Worm (Caenorhabditis elegans) whole organism, midembryonic: ENCODE results near the gene pfd-1.

Experiments used
- T22C8.4 ChIP-seq: fragments of 200-800 bp; sonication (Bioruptor generic); IDR thresholded peaks from 2 replicates; pipeline ENCODE4 v1.3.6; 2022; ENCODE audit warnings: missing genetic modification characterization, missing compliant biosample characterization
- cog-1 ChIP-seq: sonication (generic microtip); optimal IDR thresholded peaks from 2 replicates; lab custom pipeline; 2016; ENCODE audit warnings: missing genetic modification characterization, missing compliant biosample characterization
- flt-1 ChIP-seq: fragments of 200-800 bp; sonication (Bioruptor generic); IDR thresholded peaks from 2 replicates; pipeline ENCODE4 v1.3.6; 2022; ENCODE audit warnings: missing genetic modification characterization, missing compliant biosample characterization
- klf-2 ChIP-seq: fragments of 200-800 bp; sonication (Bioruptor generic); conservative IDR thresholded peaks from 2 replicates; pipeline ENCODE4 v1.3.6; 2022; ENCODE audit warnings: missing genetic modification reagents, missing genetic modification characterization, missing compliant biosample characterization
- med-1 ChIP-seq: sonication (generic microtip); optimal IDR thresholded peaks from 2 replicates; lab custom pipeline; 2017; ENCODE audit warnings: missing genetic modification characterization, mild to moderate bottlenecking, missing compliant biosample characterization, antibody characterized with exemption, missing genetic modification reagents; ENCODE audit not compliant: insufficient read depth
- ref-1 ChIP-seq: fragments of 200-800 bp; sonication (Bioruptor generic); conservative IDR thresholded peaks from 2 replicates; pipeline ENCODE4 v1.3.6; 2022; ENCODE audit warnings: missing genetic modification reagents, missing genetic modification characterization, missing compliant biosample characterization
- tab-1 ChIP-seq: fragments of 200-800 bp; sonication (Bioruptor generic); IDR thresholded peaks from 2 replicates; pipeline ENCODE4 v1.3.6; 2022; ENCODE audit warnings: missing genetic modification characterization, missing compliant biosample characterization
- ztf-23 ChIP-seq: fragments of 200-800 bp; sonication (Bioruptor generic); IDR thresholded peaks from 2 replicates; pipeline ENCODE4 v1.3.6; 2022; ENCODE audit warnings: missing genetic modification reagents, missing genetic modification characterization, missing compliant biosample characterization
- ztf-29 ChIP-seq: fragments of 200-800 bp; sonication (Bioruptor generic); IDR thresholded peaks from 2 replicates; pipeline ENCODE4 v1.3.6; 2022; ENCODE audit warnings: missing genetic modification reagents, missing genetic modification characterization, missing compliant biosample characterization

pfd-1 gene

DNA sequence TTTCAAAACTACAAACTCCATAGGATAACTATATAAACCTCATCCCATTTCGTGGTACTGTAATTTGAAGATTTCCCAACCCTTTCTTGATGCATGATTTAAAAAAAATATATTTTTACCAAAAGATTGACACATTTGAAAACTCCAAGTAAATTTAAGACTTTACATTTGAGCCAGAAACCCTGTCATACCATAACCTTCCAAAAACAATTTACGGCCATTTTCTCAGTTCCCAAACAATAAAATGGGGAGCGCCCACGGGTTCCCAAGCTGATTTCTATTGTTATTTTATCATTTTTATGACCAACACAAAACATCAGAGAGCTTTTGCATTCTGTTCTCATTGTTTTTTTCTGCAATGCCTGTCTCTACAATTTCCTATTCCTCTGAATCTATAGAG, 37.3 kb upstream of the pfd-1 start, which contains the start of gene clc-9:
TSS of gene clc-9 (plus strand) at position 301 of the 400 bp plus-strand sequence.
- TF ChIP-seq klf-2 (no peak), med-1 (GFP tag; lab: Kevin White, UChicago) (no peak), ztf-23 (no peak), T22C8.4 (GFP tag; lab: Robert Waterston, UW) (no peak), cog-1 (no peak), tab-1 (GFP tag; lab: Robert Waterston, UW) (no peak), ref-1 (GFP tag; lab: Robert Waterston, UW) (no peak), flt-1 (GFP tag; lab: Robert Waterston, UW) (no peak), ztf-29 (GFP tag; lab: Robert Waterston, UW) (no peak)

DNA sequence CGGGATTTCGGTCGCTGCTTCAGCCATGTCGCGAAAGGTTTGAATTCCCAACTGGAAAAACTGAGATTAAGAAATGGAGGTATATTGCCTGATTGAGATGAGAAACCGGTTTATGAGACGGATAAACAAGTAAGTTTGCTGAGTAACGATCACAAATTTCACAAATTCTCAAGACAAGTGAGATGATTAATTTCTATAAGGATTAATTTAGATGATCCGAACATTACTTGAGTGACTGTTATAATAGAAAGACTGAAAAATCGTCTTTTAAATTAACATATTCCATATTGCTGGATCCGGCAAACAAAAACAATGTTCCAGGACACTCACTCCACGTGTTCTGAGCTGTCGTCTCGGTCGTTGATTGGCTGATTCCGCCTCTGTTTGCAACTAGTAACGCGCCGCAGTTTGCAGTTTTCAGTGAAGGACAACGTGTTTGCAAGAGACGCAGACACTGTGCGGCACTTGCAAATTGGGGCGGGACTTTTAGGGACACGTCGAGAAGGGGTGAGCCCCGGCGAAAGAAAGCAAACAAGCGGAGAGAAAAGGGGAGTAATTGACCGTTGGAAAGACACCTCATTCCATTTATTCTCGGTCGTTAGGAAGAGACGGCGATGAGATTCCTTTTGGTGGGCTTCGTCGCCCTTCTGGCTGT, 30.9 kb upstream of the pfd-1 start, which contains the start of the genes imp-2 and enpl-1:
TSS of gene imp-2 (minus strand) at position 51 of the 655 bp plus-strand sequence.
TSS of gene enpl-1 (plus strand) at position 462 of the 655 bp plus-strand sequence.
- TF ChIP-seq ztf-29 (GFP tag; lab: Robert Waterston, UW) (peak; percentile 34; the same call in 1 of the 2 replicates), cog-1 (peak; percentile 90), klf-2 (0 out of 2 replicates have a peak, but pooled peaks have one; percentile 26), ztf-23 (peak; percentile 49; the same call in 1 of the 2 replicates), T22C8.4 (GFP tag; lab: Robert Waterston, UW) (no peak), flt-1 (GFP tag; lab: Robert Waterston, UW) (peak; percentile 72; the same call in 1 of the 2 replicates), med-1 (GFP tag; lab: Kevin White, UChicago) (no peak), tab-1 (GFP tag; lab: Robert Waterston, UW) (0 out of 2 replicates have a peak, but pooled peaks have one; percentile 62), ref-1 (GFP tag; lab: Robert Waterston, UW) (no peak)

DNA sequence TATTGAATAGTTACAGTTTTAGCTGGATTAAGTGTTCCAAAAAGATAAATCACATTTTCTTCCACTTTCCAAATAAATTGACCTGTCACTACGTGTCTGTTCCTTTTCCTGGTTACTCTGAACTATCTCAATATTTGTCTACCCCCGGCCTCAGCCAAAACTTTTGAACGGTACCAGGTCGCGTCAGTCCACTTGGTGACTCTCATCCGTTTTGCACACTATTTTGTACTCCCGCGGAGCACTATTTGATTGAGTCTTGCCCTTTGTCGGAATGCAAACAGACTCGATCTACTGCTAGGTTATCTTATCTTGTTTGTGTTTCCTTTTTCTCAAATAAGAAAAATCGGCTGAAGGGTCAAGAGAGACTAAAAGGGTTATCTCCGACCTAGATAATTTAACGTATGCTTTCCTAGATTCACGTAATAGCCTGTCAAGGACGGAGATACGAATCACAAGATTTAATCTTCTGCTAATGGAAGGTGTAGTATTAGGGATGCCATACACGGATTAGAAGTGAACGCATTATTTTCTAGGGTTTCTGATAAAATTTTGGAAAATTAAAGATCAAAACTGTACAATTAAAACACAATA, 29.8 kb upstream of the pfd-1 start:
- TF ChIP-seq med-1 (GFP tag; lab: Kevin White, UChicago) (no peak), ztf-29 (GFP tag; lab: Robert Waterston, UW) (no peak), flt-1 (GFP tag; lab: Robert Waterston, UW) (0 out of 2 replicates have a peak, but pooled peaks have one; percentile 56), T22C8.4 (GFP tag; lab: Robert Waterston, UW) (no peak), cog-1 (no peak), ztf-23 (0 out of 2 replicates have a peak, but pooled peaks have one; percentile 41), ref-1 (GFP tag; lab: Robert Waterston, UW) (no peak), tab-1 (GFP tag; lab: Robert Waterston, UW) (no peak), klf-2 (no peak)

DNA sequence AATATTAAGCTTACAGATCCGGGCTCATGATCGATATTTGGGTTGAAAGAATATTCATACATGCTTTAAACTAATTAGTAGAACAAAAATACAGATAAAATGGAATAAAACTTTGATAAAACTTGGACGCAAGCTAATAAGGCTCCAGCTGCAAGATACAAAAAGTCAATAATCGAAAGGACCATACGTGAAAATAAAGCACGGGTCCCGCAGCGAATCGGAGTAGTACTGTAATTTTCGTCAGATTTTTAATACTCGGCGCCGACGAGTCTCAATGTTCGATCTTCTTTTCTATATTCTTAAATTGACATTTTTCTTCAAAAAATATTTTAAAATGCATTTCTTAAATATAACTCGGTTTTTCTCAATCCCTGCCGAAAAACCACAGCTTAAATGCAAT, 25.2 kb upstream of the pfd-1 start, which contains the start of gene spo-11:
TSS of gene spo-11 (minus strand) at position 189 of the 400 bp plus-strand sequence.
- TF ChIP-seq T22C8.4 (GFP tag; lab: Robert Waterston, UW), result no peak

DNA sequence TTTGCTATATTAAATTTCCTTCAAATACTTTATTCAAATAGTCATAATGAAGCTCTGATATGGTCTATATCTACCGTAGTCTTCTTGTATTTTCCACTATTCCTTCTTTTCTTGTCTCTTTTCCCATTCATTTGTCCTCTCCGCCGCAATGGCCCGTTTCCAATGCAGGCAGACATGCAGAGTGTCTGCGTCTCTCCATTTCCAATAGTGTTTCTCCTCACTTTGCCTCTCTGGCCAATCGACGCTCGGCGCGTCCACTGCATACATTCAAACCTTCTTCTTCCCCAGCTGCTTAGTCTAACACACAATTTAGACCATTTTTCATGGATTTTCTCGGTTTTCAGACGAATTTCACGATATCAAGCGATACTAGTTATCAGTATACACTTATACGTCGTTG, 24.7 kb upstream of the pfd-1 start:
- TF ChIP-seq ref-1 (GFP tag; lab: Robert Waterston, UW), result no peak
- TF ChIP-seq T22C8.4 (GFP tag; lab: Robert Waterston, UW), result no peak
- no peak for TF ChIP-seq ztf-29 (GFP tag; lab: Robert Waterston, UW)
- TF ChIP-seq cog-1, result no peak
- no peak for TF ChIP-seq tab-1 (GFP tag; lab: Robert Waterston, UW)
- TF ChIP-seq ztf-23, result no peak
- no peak for TF ChIP-seq klf-2
- TF ChIP-seq flt-1 (GFP tag; lab: Robert Waterston, UW), result no peak
- TF ChIP-seq med-1 (GFP tag; lab: Kevin White, UChicago), result no peak

DNA sequence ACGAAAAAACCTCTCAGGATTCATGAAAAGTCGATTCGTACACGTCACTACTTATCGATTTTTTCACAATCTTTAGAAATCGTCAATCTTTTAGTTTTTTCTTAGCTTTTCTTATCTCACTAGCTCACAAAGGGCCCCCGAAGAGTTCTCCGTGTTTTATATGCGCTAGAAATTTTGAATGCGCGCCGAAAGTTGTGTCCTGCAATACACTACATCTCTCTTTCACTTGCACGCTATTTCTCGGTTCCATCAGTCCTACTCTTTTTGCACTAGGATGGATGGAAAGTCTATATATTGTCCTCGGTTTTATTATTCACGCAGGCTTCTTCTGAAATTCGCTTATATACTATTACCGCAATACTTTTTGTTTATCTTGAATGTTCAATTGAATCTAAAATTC, 24.3 kb upstream of the pfd-1 start:
- no peak for TF ChIP-seq tab-1 (GFP tag; lab: Robert Waterston, UW)
- no peak for TF ChIP-seq ztf-29 (GFP tag; lab: Robert Waterston, UW)
- TF ChIP-seq klf-2, result no peak
- no peak for TF ChIP-seq med-1 (GFP tag; lab: Kevin White, UChicago)
- TF ChIP-seq ref-1 (GFP tag; lab: Robert Waterston, UW), result no peak
- TF ChIP-seq T22C8.4 (GFP tag; lab: Robert Waterston, UW), result no peak
- no peak for TF ChIP-seq cog-1
- no peak for TF ChIP-seq ztf-23
- no peak for TF ChIP-seq flt-1 (GFP tag; lab: Robert Waterston, UW)

DNA sequence TGAATTAATAATTGTTTCAGACTA, 24.1 kb upstream of the pfd-1 start, which contains the start of gene swsn-4:
TSS of gene swsn-4 (plus strand) at position 21 of the 24 bp plus-strand sequence.
- TF ChIP-seq tab-1 (GFP tag; lab: Robert Waterston, UW), result no peak
- TF ChIP-seq T22C8.4 (GFP tag; lab: Robert Waterston, UW), result no peak
- no peak for TF ChIP-seq klf-2
- no peak for TF ChIP-seq ref-1 (GFP tag; lab: Robert Waterston, UW)
- TF ChIP-seq flt-1 (GFP tag; lab: Robert Waterston, UW), result no peak
- no peak for TF ChIP-seq ztf-23
- TF ChIP-seq cog-1, result no peak
- TF ChIP-seq med-1 (GFP tag; lab: Kevin White, UChicago), result no peak
- no peak for TF ChIP-seq ztf-29 (GFP tag; lab: Robert Waterston, UW)

DNA sequence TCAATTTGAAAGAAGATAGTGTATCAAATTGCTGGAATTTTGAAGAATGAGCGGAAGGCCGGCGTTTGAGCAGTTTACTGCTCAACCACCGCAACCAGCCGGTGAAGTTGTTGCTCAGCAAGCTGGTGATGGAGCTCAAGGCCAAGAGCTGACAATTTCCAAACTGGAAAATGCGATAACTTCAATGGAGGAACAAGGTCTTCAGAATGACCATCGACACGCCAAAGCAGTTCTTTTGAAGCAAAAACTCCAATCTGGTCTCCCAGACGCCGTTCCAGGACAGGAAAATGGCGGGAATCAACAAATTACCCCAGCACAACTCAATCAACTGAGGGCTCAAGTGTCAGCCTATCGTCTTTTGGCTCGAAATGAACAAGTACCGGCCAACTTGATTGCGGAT, 23.9 kb upstream of the pfd-1 start:
- TF ChIP-seq ztf-23, result no peak

DNA sequence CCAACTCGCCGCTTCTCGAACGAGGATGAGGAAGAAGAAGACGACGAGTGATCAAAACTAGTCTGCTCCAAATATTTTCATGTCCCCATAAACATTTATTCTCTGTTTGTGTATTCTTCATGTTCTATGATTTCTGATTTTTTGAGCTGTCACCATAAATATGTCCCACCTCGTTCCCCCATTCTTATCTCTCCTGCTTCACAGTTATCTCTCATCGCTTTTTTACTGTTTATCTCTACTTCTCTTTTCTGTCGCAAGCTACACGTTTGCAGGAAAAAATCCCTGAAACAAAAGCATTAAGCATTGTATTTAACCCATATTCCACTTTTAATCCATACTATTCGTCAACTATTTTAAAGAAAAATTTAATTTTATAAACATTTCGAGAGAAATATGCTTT, 19.1 kb upstream of the pfd-1 start:
- no peak for TF ChIP-seq klf-2
- TF ChIP-seq tab-1 (GFP tag; lab: Robert Waterston, UW), result no peak
- TF ChIP-seq med-1 (GFP tag; lab: Kevin White, UChicago), result no peak
- no peak for TF ChIP-seq cog-1
- no peak for TF ChIP-seq ztf-29 (GFP tag; lab: Robert Waterston, UW)
- TF ChIP-seq flt-1 (GFP tag; lab: Robert Waterston, UW), result no peak
- TF ChIP-seq ref-1 (GFP tag; lab: Robert Waterston, UW), result no peak
- TF ChIP-seq T22C8.4 (GFP tag; lab: Robert Waterston, UW), result no peak

DNA sequence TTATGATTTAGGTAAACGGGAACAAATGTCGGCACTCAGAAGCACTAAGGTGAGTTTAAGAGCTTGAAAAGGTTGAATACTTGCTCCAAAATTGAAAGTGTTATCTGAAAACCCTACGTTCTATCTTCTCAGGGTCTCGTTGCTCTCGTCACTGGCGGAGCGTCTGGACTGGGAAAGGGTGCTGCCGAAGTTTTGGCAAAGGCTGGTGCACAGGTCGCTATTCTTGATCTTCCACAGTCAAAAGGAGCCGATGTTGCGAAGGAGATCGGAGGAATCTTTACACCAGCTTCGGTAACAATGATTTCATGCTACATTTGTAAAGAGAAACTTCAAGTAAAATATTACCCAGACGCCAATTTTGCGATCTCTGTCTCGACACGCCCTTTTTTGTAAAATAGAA, 18.6 kb upstream of the pfd-1 start, which contains the start of gene ard-1:
TSS of gene ard-1 (plus strand) at position 12 of the 400 bp plus-strand sequence.
- TF ChIP-seq med-1 (GFP tag; lab: Kevin White, UChicago), result no peak
- TF ChIP-seq cog-1, result no peak
